Worm (Caenorhabditis elegans) whole organism, young adult: ENCODE measurements around the gene C44B12.6.

Experiments used
- ZK185.1 ChIP-seq: sonication (generic microtip); optimal IDR thresholded peaks from 2 replicates; lab custom pipeline; 2016; ENCODE audit warnings: mild to moderate bottlenecking, missing genetic modification characterization, missing compliant biosample characterization; ENCODE audit not compliant: poor library complexity, severe bottlenecking
- hlh-26 ChIP-seq: fragments of 200-800 bp; sonication (Bioruptor generic); conservative IDR thresholded peaks from 2 replicates; pipeline ENCODE4 v1.3.6; 2022; ENCODE audit warnings: missing genetic modification reagents, missing genetic modification characterization, missing compliant biosample characterization

DNA sequence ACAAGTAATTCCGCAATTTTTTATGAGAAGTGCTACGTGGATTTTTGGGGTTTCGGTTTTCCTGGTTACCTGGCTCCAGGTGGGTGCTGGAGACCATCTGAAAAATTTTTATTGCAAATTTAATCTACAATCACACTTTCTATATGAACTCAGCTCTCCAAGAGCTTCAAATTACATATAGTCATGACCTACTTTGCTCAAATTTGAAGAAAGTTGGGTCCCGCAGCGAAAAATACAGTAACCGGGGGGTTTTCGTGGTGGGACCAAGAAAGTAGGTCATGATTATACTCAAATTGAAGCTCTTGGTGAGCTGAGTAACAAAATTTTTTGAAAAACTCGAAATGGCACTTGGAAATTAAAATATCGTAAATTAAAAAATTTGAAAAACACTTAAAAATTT, 23.8 kb upstream of the C44B12.6 start, which contains the start of gene ets-8:
- no peak for TF ChIP-seq ZK185.1 (tag; lab: Kevin White, UChicago)
- TF ChIP-seq hlh-26 (GFP tag; lab: Robert Waterston, UW) = no peak
